Worm (Caenorhabditis elegans): ENCODE results near the gene cpr-6.

- TF ChIP-seq hnd-1 (tag; optimal IDR thresholded peaks at IDR 0.05) (no peak), sea-1 (GFP tag; conservative IDR thresholded peaks at IDR 0.05) (no peak; the same call in 1 of the 2 replicates), ceh-36 (tag; optimal IDR thresholded peaks at IDR 0.05) (no peak), tra-4 (tag; optimal IDR thresholded peaks at IDR 0.05) (no peak), ama-1 (optimal IDR thresholded peaks at IDR 0.05) (peak; percentile 94), B0310.2 (tag; optimal IDR thresholded peaks at IDR 0.05) (no peak)
Measured at ce11 chrX:6622552-6623236, 15.7 kb downstream of the cpr-6 start, which contains the start of gene clec-266.

Data from whole organism, early embryonic.